Worm (Caenorhabditis elegans): ENCODE measurements around the gene R07C3.3.
A peak's percentile ranks its signal among the peaks of the same experiment; 100 is the strongest.
"Not testable (repeated sequence)": the region's sequence is repeated elsewhere in the genome, so short reads cannot be mapped to it uniquely, and the experiment has no call there.

The R07C3.3 gene

DNA sequence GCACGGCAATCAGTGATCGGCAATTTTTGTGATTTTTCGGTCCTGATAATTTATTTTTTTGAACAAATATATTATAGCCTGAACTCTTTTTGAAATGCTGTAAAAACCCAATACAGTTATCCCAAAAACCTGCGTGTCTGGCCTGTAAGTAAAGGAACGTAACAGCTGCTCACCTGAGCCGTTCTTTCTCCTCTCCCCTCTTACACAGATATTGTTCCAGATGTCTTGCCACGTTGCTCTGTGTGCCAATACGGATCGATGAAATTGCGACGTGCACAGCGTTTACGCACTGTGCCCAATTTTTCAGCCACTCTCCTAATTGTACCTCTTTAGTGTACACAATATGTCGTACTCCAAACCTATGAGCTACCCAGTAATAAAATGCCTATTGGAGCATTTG is 20.0 kb downstream of the R07C3.3 start, which contains the start of gene sdz-4:
Gene sdz-4 (plus strand): TSS at position 301 of the 400 bp plus-strand sequence.
- peak; percentile 74 for TF ChIP-seq aha-1 (tag)
- TF ChIP-seq nhr-25 (tag; optimal IDR thresholded peaks at IDR 0.05; ENCODE audit: borderline replicate concordance, insufficient read depth) = no peak

DNA sequence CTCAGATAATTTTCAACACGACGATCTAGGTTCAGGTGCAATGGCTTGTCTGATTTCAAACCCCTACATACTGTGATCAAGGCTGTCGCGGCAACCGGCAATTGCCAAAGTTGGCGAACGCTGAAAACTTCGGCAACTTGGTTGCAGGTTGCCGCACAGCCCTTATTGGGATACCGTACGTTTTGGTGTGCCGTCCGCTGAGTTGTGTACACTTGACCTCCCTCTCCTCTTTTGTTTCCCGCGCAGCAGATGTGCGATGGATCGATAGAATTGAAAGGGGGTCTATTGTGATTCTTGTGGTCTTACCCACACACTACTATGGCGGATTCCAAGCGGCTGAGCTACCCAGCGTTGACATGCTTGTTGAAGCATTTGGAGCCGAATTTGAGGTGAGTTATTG is 21.6 kb downstream of the R07C3.3 start, which contains the start of the genes C32B5.18 and C32B5.7:
Gene C32B5.18 (plus strand): TSS at position 301 of the 400 bp plus-strand sequence.
Gene C32B5.7 (plus strand): TSS at position 311 of the 400 bp plus-strand sequence.
- no peak for TF ChIP-seq R02D3.7 (tag; optimal IDR thresholded peaks at IDR 0.05)
- TF ChIP-seq dmd-6 (GFP tag; IDR thresholded peaks at IDR 0.05) = no peak
- TF ChIP-seq aha-1 (tag) = peak; percentile 76

DNA sequence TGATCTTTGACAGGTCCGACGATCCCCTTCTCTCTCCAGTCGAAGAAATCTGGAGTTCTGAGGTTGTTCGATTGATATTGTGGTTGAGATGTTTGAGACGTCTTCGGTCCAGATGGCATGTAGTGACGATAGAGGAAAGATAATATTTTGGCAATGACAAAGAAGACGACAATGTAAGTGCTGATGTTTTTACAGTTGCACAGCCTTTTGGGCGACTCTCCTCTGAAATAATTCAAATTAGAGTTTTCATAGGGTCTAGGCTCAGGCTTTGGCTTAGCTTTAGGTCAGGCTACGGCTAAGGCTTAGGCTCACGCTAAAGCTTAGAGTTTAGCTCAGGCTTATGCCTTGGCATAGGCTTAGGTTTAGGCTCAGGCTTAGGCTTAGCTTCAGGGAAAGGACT is 23.3 kb downstream of the R07C3.3 start, which contains the start of gene C32B5.13:
Gene C32B5.13 (minus strand): TSS at position 101 of the 400 bp plus-strand sequence.
- TF ChIP-seq ZK337.2 (GFP tag; IDR thresholded peaks at IDR 0.05) = no peak
- no peak for TF ChIP-seq snpc-4 (tag; optimal IDR thresholded peaks at IDR 0.05)
- peak in 1 of 2 experiments; percentile 16 for TF ChIP-seq unc-62 (GFP tag; optimal IDR thresholded peaks at IDR 0.05 in 1 of 2)
- TF ChIP-seq unc-62 (tag; optimal IDR thresholded peaks at IDR 0.05) = no peak

DNA sequence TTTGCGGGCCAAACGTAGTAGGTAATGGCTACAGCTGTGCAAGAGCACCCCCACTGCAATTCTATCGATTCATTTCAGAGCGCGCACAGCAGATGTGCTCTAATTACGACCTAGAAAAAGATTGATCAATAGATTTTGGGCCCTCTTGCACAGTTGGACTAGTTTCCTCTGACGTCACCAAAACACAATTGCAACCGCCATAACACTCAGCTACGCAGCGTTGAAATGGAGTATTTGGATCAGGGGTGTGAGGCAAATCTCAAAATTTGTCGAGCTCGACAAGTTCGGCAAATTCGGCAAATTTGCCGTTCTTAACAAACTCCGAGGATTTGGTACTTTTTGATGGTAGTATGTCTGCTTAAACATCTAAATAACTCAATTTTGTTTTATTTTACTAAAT is 28.3 kb downstream of the R07C3.3 start, which contains the start of gene fbxc-18:
Gene fbxc-18 (minus strand): TSS at position 101 of the 400 bp plus-strand sequence.
- not testable (repeated sequence) for TF ChIP-seq nhr-237 (tag; optimal IDR thresholded peaks at IDR 0.05); mep-1 (tag; optimal IDR thresholded peaks at IDR 0.05); lin-1 (GFP tag; IDR thresholded peaks at IDR 0.05)

DNA sequence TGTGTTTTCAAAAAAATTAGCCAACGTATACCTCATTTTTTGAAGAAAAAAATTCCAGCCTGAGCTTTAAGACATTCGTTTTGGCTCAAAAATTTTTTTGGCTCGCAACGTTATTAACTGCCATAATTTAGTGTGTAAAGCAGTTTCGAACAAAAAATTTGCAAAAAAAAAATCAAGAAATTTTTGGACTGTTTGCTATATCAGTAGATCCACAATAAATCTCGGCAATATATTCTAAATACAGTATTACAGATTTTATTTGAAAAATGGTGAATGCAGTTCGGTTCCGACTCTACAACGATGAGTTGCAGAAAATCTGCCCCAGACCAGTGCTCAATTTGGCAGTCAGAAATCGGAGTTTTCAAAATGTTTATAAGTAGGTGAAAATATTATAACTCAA is 29.5 kb downstream of the R07C3.3 start, which contains the start of gene C32B5.6:
Gene C32B5.6 (plus strand): TSS at position 301 of the 400 bp plus-strand sequence.
- not testable (repeated sequence) for TF ChIP-seq snpc-1.2 (GFP tag; IDR thresholded peaks at IDR 0.05); nhr-111 (GFP tag; optimal IDR thresholded peaks at IDR 0.05); ztf-7 (tag; optimal IDR thresholded peaks at IDR 0.05)

DNA sequence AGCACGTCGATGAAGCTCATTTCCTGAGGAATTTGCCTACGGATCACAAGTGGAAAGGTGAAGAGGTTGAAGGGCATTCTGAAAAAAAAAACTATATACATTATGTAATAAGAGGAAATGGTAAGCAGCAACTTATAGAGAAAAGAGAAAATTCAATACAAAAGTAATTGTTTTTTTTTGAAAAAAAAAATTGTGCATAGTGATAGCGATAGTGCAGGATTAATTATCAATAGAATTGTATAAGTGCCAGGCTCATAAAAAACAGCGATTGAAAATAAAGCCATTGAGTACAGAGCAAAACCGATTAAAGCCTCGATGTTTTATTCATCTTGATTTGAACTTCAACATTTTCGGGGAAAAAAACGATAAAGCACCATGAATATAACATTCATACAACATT is 34.2 kb downstream of the R07C3.3 start, which contains the start of gene C32B5.15:
Gene C32B5.15 (minus strand): TSS at position 101 of the 400 bp plus-strand sequence.
- TF ChIP-seq daf-8 (GFP tag; IDR thresholded peaks at IDR 0.05) = no peak
- TF ChIP-seq daf-12 (tag; optimal IDR thresholded peaks at IDR 0.05) = no peak
- no peak for TF ChIP-seq egl-43 (GFP tag; IDR thresholded peaks at IDR 0.05)
- TF ChIP-seq hlh-30 (tag; optimal IDR thresholded peaks at IDR 0.05; ENCODE audit: insufficient read depth) = no peak
- no peak for TF ChIP-seq lin-1 (GFP tag; IDR thresholded peaks at IDR 0.05)
- TF ChIP-seq zfp-3 (GFP tag; conservative IDR thresholded peaks at IDR 0.05) = no peak
- no peak for TF ChIP-seq R02D3.7 (tag; optimal IDR thresholded peaks at IDR 0.05)
- no peak for TF ChIP-seq T26A8.4 (GFP tag; IDR thresholded peaks at IDR 0.05)
- TF ChIP-seq tag-97 (GFP tag; IDR thresholded peaks at IDR 0.05) = no peak
- TF ChIP-seq ZK337.2 (GFP tag; IDR thresholded peaks at IDR 0.05) = no peak
- TF ChIP-seq nhr-76 (tag; optimal IDR thresholded peaks at IDR 0.05) = no peak
- TF ChIP-seq daf-19 (GFP tag; conservative IDR thresholded peaks at IDR 0.05) = no peak

DNA sequence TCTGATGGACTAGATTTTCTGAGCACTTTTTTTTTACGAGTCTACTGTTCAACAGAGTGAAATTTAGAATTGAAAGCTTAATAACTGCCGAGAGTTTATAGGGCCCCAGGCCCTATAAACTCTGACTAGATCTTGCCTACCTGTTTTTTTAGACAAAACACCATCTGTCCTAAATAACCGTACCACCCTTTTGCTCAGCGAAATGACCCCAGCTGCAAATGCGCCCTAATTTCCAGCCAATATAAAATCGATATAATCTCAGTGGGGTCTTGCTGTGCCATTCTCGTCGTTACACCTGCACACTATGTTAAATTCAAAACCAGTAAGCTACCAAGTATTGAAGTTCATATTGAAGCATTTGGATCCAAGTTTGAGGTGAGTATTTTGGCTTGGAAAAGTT is 35.4 kb downstream of the R07C3.3 start, which contains the start of gene fbxc-14:
Gene fbxc-14 (plus strand): TSS at position 301 of the 400 bp plus-strand sequence.
- no peak for TF ChIP-seq zip-11 (GFP tag; IDR thresholded peaks at IDR 0.05)
- TF ChIP-seq nhr-6 (tag; optimal IDR thresholded peaks at IDR 0.05) = no peak
- no peak for TF ChIP-seq F44E2.7 (GFP tag; IDR thresholded peaks at IDR 0.05)
- TF ChIP-seq daf-8 (GFP tag; IDR thresholded peaks at IDR 0.05) = no peak
- no peak for TF ChIP-seq T20F7.1 (GFP tag; optimal IDR thresholded peaks at IDR 0.05)
- TF ChIP-seq arid-1 (GFP tag; conservative IDR thresholded peaks at IDR 0.05) = no peak
- TF ChIP-seq ceh-62 (tag; optimal IDR thresholded peaks at IDR 0.05) = no peak

Measured in whole organism, L4 larva.